Worm (Caenorhabditis elegans): ENCODE measurements around the gene F15E6.9.

DNA sequence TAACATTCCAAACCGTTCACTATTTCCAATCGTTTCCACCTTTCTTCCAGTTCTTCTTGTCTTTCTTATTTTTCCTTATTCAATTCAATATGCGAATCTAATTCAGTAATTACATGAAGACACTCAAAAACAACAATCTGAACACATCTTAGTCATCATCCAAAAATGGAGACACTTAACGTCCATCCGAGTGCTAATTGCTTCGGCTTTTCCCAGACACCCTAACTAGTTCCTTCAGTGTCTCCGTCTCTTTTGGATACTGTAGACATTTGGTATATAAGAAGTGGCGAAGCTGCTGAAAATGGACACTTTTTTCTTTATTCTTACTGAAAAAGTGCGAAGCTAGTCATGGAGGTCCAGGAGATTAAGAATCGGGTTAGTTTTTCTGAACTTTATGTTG lies 35.9 kb downstream of the F15E6.9 start, which contains the start of gene col-33:
- TF ChIP-seq ama-1 (optimal IDR thresholded peaks at IDR 0.05) = no peak
- no peak for TF ChIP-seq pes-1 (GFP tag; IDR thresholded peaks at IDR 0.05)
- no peak for TF ChIP-seq flt-1 (GFP tag; IDR thresholded peaks at IDR 0.05)
